Worm (Caenorhabditis elegans): ENCODE data around the gene atf-2.
A peak's percentile ranks its signal among the peaks of the same experiment; 100 is the strongest.

The atf-2 gene

DNA sequence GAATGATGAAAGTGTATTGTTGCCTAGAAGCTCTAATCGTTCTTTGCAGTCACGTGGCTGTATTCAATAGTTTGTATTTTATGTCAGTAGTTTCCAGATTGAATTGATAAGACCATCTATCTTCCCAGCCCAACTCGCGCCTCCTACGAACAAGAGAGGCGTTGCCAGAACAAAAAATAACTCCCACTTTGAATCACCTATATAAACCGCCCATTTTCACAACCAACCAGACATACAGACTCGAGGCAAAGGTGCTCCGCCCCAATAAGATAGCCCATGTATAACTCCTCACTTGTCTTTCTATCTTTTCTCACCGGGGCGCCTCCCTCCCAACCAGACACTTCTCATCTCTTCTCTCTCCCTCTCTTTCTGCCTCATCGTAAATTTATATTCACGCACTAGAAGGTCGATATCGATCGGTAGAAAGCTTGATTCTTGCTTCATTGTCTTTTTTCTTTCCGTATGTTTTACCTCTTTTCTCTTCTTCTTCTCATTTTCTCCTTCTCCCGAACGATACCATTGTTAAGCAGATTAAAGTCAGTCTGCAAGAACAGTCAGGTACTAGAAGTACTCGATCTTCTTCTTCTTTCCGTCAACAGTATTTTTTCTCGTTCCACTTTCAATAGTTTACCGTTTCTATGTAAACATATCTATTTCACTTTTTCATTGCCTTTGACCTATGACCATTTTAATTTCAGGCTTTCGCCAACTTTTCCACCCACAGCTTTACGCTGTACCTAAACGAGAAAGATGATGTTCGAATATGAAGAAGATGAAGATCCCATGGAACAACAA is 8.2 kb upstream of the atf-2 start, which contains the start of gene mak-1 (continued):
- no peak for TF ChIP-seq bed-1 (GFP tag; IDR thresholded peaks at IDR 0.05)
- TF ChIP-seq dox-1 (GFP tag; IDR thresholded peaks at IDR 0.05): no peak
- no peak for TF ChIP-seq nhr-27 (tag; optimal IDR thresholded peaks at IDR 0.05)
- no peak for TF ChIP-seq let-526 (GFP tag; IDR thresholded peaks at IDR 0.05)
- no peak for TF ChIP-seq ztf-3 (GFP tag; optimal IDR thresholded peaks at IDR 0.05)
- TF ChIP-seq F33H1.4 (GFP tag; IDR thresholded peaks at IDR 0.05): no peak
- no peak for TF ChIP-seq lin-54 (GFP tag; optimal IDR thresholded peaks at IDR 0.05)
- no peak for TF ChIP-seq efl-1 (GFP tag; optimal IDR thresholded peaks at IDR 0.05)
- no peak for TF ChIP-seq nhr-179 (tag; optimal IDR thresholded peaks at IDR 0.05)
- no peak for TF ChIP-seq ceh-91 (GFP tag; IDR thresholded peaks at IDR 0.05)
- no peak for TF ChIP-seq ceh-58 (GFP tag; IDR thresholded peaks at IDR 0.05)
- no peak for TF ChIP-seq ztf-28 (GFP tag; IDR thresholded peaks at IDR 0.05)
- TF ChIP-seq akir-1 (GFP tag; optimal IDR thresholded peaks at IDR 0.05): no peak
- TF ChIP-seq F39B2.1 (GFP tag; IDR thresholded peaks at IDR 0.05): no peak
- TF ChIP-seq nhr-120 (GFP tag; IDR thresholded peaks at IDR 0.05): no peak
- TF ChIP-seq ztf-22 (GFP tag; optimal IDR thresholded peaks at IDR 0.05): no peak
- TF ChIP-seq lin-26 (GFP tag; IDR thresholded peaks at IDR 0.05): 0 out of 2 replicates have a peak, but pooled peaks have one; percentile 29
- TF ChIP-seq ztf-25 (GFP tag; IDR thresholded peaks at IDR 0.05): no peak
- TF ChIP-seq ekl-4 (GFP tag; IDR thresholded peaks at IDR 0.05): no peak
- TF ChIP-seq ztf-26 (tag; optimal IDR thresholded peaks at IDR 0.05): peak; percentile 22
- no peak for TF ChIP-seq aptf-3 (GFP tag; IDR thresholded peaks at IDR 0.05)
- no peak for TF ChIP-seq T26A5.8 (tag; optimal IDR thresholded peaks at IDR 0.05)
- TF ChIP-seq ztf-6 (GFP tag; IDR thresholded peaks at IDR 0.05): no peak
- no peak for TF ChIP-seq ets-4 (GFP tag; optimal IDR thresholded peaks at IDR 0.05)
- TF ChIP-seq hlh-12 (tag; optimal IDR thresholded peaks at IDR 0.05): no peak
- no peak for TF ChIP-seq pha-4 (tag; optimal IDR thresholded peaks at IDR 0.05)
- peak; percentile 10 for TF ChIP-seq tbp1 (GFP tag; optimal IDR thresholded peaks at IDR 0.05)
- no peak for TF ChIP-seq madf-10 (tag; optimal IDR thresholded peaks at IDR 0.05)
- TF ChIP-seq C06A6.2 (GFP tag; conservative IDR thresholded peaks at IDR 0.05): peak; percentile 32; the same call in 1 of the 2 replicates
- no peak for TF ChIP-seq nhr-90 (tag; optimal IDR thresholded peaks at IDR 0.05)
- TF ChIP-seq egrh-3 (GFP tag; IDR thresholded peaks at IDR 0.05): no peak
- no peak for TF ChIP-seq atf-7 (tag; optimal IDR thresholded peaks at IDR 0.05)
- no peak for TF ChIP-seq attf-3 (GFP tag; conservative IDR thresholded peaks at IDR 0.05)
- TF ChIP-seq K12H6.12 (tag; optimal IDR thresholded peaks at IDR 0.05): no peak
- TF ChIP-seq ceh-27 (GFP tag; optimal IDR thresholded peaks at IDR 0.05): no peak
- TF ChIP-seq lsl-1 (GFP tag; optimal IDR thresholded peaks at IDR 0.05): no peak
- no peak for TF ChIP-seq Y79H2A.3 (GFP tag; conservative IDR thresholded peaks at IDR 0.05)
- TF ChIP-seq hlh-26 (GFP tag; conservative IDR thresholded peaks at IDR 0.05): no peak
- no peak for TF ChIP-seq snpc-4 (GFP tag; optimal IDR thresholded peaks at IDR 0.05)
- no peak for TF ChIP-seq snpc-4 (tag; optimal IDR thresholded peaks at IDR 0.05)
- TF ChIP-seq lsy-27 (tag; optimal IDR thresholded peaks at IDR 0.05; ENCODE audit: borderline replicate concordance, insufficient read depth): no peak
- no peak for TF ChIP-seq sdz-38 (tag; optimal IDR thresholded peaks at IDR 0.05)
- TF ChIP-seq F57A8.1 (GFP tag; optimal IDR thresholded peaks at IDR 0.05): no peak
